Worm (Caenorhabditis elegans) whole organism, L1 larva: ENCODE results near the gene F53C3.8.

Experiments
- ama-1 ChIP-seq: fragments of 150-350 bp; optimal IDR thresholded peaks from 2 replicates; lab custom pipeline; 2014
- blmp-1 ChIP-seq: fragments of 150-350 bp; optimal IDR thresholded peaks from 2 replicates; lab custom pipeline; 2014; ENCODE audit warnings: missing biosample characterization, missing genetic modification characterization
- ces-1 ChIP-seq: fragments of 150-350 bp; optimal IDR thresholded peaks from 2 replicates; lab custom pipeline; 2014; ENCODE audit warnings: missing biosample characterization, missing genetic modification reagents, missing genetic modification characterization
- dpl-1 ChIP-seq, 3 experiments: fragments of 150-350 bp in 2 of 3; sonication (generic microtip) in 1 of 3; optimal IDR thresholded peaks; 2 replicates each; lab custom pipeline; 2014 to 2017; ENCODE audit warnings: missing biosample characterization in 3 of 3, missing genetic modification characterization in 3 of 3, missing genetic modification reagents in 3 of 3
- fkh-10 ChIP-seq: sonication (generic microtip); optimal IDR thresholded peaks from 2 replicates; lab custom pipeline; 2017; ENCODE audit warnings: missing biosample characterization, missing genetic modification reagents, missing genetic modification characterization
- mdl-1 ChIP-seq, 2 experiments: fragments of 150-350 bp; optimal IDR thresholded peaks; 2 replicates each; lab custom pipeline; 2014 to 2017; ENCODE audit warnings: missing biosample characterization in 2 of 2, missing genetic modification characterization in 2 of 2, inconsistent platforms in 1 of 2
- nhr-28 ChIP-seq: fragments of 150-350 bp; optimal IDR thresholded peaks from 2 replicates; lab custom pipeline; 2014; ENCODE audit warnings: missing biosample characterization, missing genetic modification characterization
- nhr-76 ChIP-seq: sonication (generic microtip); optimal IDR thresholded peaks from 2 replicates; lab custom pipeline; 2017; ENCODE audit warnings: missing biosample characterization, missing genetic modification characterization
- nhr-90 ChIP-seq: sonication (generic microtip); optimal IDR thresholded peaks from 2 replicates; lab custom pipeline; 2016; ENCODE audit warnings: mild to moderate bottlenecking, missing genetic modification characterization, missing compliant biosample characterization; ENCODE audit not compliant: poor library complexity
- ztf-4 ChIP-seq: fragments of 150-350 bp; optimal IDR thresholded peaks from 2 replicates; lab custom pipeline; 2014; ENCODE audit warnings: missing biosample characterization, missing genetic modification characterization

DNA sequence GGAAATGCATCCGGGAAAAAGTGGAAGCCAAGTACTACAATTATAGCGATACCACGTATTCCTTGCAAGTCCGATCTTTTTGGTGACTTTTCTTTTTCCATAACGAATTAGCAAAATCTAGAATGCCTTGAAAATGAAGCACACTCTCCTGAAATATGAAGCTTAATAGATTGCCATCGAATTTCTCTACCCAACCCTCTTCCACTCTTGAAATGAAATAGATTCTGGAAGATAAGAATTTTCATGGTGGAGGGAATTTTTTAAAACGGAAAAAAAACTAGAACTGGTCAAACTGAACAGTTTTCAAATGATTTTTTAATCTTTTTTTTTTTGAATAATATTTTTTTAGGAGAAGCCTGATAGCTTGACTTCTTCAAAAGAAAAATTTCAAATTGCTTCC is 30.4 kb upstream of the F53C3.8 start, which contains the start of gene oac-11:
- no peak for TF ChIP-seq nhr-90
- no peak for TF ChIP-seq nhr-28
- TF ChIP-seq nhr-76 (tag; lab: Kevin White, UChicago): no peak
- no peak for TF ChIP-seq fkh-10 (GFP tag; lab: Kevin White, UChicago)
- TF ChIP-seq ztf-4: no peak
- no peak for TF ChIP-seq ama-1
- TF ChIP-seq ces-1 (GFP tag; lab: Kevin White, UChicago): no peak
- no peak for TF ChIP-seq blmp-1 (tag; lab: Kevin White, UChicago)
- no peak for TF ChIP-seq mdl-1 (tag; optimal IDR thresholded peaks at IDR 0.05; lab: Kevin White, UChicago)
- no peak for TF ChIP-seq dpl-1 (GFP tag; optimal IDR thresholded peaks at IDR 0.05; lab: Kevin White, UChicago)
